Fruit fly (Drosophila melanogaster): ENCODE results near the gene GATAe.

GATAe gene

dm6 chr3R:16009030-16009429 lies at the start of gene GATAe:
GATAe (plus strand) TSS chr3R:16009105.
- TF ChIP-seq CG14667 (GFP tag; IDR thresholded peaks at IDR 0.05): no peak
- no peak for TF ChIP-seq CG1832 (GFP tag; optimal IDR thresholded peaks at IDR 0.05)
- TF ChIP-seq otp (GFP tag; IDR thresholded peaks at IDR 0.05): no peak
- no peak for TF ChIP-seq CG6689 (GFP tag; IDR thresholded peaks at IDR 0.05)
- no peak for TF ChIP-seq CG31224 (GFP tag; IDR thresholded peaks at IDR 0.05)
- TF ChIP-seq Stat92E (GFP tag; optimal IDR thresholded peaks at IDR 0.05): no peak
- no peak for TF ChIP-seq CG6813 (GFP tag; optimal IDR thresholded peaks at IDR 0.05)
- no peak for TF ChIP-seq repo (GFP tag; optimal IDR thresholded peaks at IDR 0.05)
- no peak for TF ChIP-seq CG17328 (GFP tag; IDR thresholded peaks at IDR 0.05)
- TF ChIP-seq Deaf1 (tag; optimal IDR thresholded peaks at IDR 0.05): no peak
- no peak for TF ChIP-seq unc-4 (GFP tag; IDR thresholded peaks at IDR 0.05; ENCODE audit: partially characterized antibody)
- TF ChIP-seq ranshi (GFP tag; IDR thresholded peaks at IDR 0.05): no peak
- TF ChIP-seq Atf6 (GFP tag; IDR thresholded peaks at IDR 0.05): no peak
- TF ChIP-seq CG10267 (tag; optimal IDR thresholded peaks at IDR 0.05): no peak
- peak; percentile 1 for TF ChIP-seq CG15269 (tag; optimal IDR thresholded peaks at IDR 0.05)
- peak; percentile 18 for TF ChIP-seq phol (tag; optimal IDR thresholded peaks at IDR 0.05)
- no peak for TF ChIP-seq rib (GFP tag; IDR thresholded peaks at IDR 0.05)
- no peak for TF ChIP-seq NFAT (GFP tag; IDR thresholded peaks at IDR 0.05)
- no peak for TF ChIP-seq NfI (GFP tag; optimal IDR thresholded peaks at IDR 0.05)
- no peak for TF ChIP-seq btn (GFP tag; optimal IDR thresholded peaks at IDR 0.05)
- no peak for TF ChIP-seq CG15479 (GFP tag; optimal IDR thresholded peaks at IDR 0.05)
- peak; percentile 87 for TF ChIP-seq grn (GFP tag; optimal IDR thresholded peaks at IDR 0.05)
- TF ChIP-seq insv (GFP tag; optimal IDR thresholded peaks at IDR 0.05): no peak
- TF ChIP-seq nerfin-1 (tag; optimal IDR thresholded peaks at IDR 0.05): no peak
- TF ChIP-seq dan (GFP tag; IDR thresholded peaks at IDR 0.05): no peak
- no peak for TF ChIP-seq Hsf (GFP tag; optimal IDR thresholded peaks at IDR 0.05)
- no peak for TF ChIP-seq ab (GFP tag; optimal IDR thresholded peaks at IDR 0.05)
- TF ChIP-seq zfh2 (GFP tag; optimal IDR thresholded peaks at IDR 0.05): no peak
- TF ChIP-seq CG6683 (GFP tag; optimal IDR thresholded peaks at IDR 0.05): no peak
- TF ChIP-seq CG2712 (tag; optimal IDR thresholded peaks at IDR 0.05): no peak
- TF ChIP-seq vnd (GFP tag; IDR thresholded peaks at IDR 0.05; ENCODE audit: partially characterized antibody): 0 out of 3 replicates have a peak, but pooled peaks have one; percentile 24
- 0 out of 2 replicates have a peak, but pooled peaks have one; percentile 40 for TF ChIP-seq sim (GFP tag; IDR thresholded peaks at IDR 0.05)
- TF ChIP-seq Hmr (GFP tag; optimal IDR thresholded peaks at IDR 0.05): no peak
- no peak for TF ChIP-seq Kr (GFP tag; optimal IDR thresholded peaks at IDR 0.05)
- TF ChIP-seq Dfd (GFP tag; optimal IDR thresholded peaks at IDR 0.05): no peak
- TF ChIP-seq CG6254 (GFP tag; optimal IDR thresholded peaks at IDR 0.05): no peak
- no peak for TF ChIP-seq az2 (GFP tag; optimal IDR thresholded peaks at IDR 0.05)
- TF ChIP-seq shn (GFP tag; optimal IDR thresholded peaks at IDR 0.05): no peak
- no peak for TF ChIP-seq Eip74EF (GFP tag; optimal IDR thresholded peaks at IDR 0.05)
- no peak for TF ChIP-seq pum (GFP tag; optimal IDR thresholded peaks at IDR 0.05)
- TF ChIP-seq CG30431 (GFP tag; optimal IDR thresholded peaks at IDR 0.05): no peak
- TF ChIP-seq CG4360 (GFP tag; IDR thresholded peaks at IDR 0.05): no peak
- no peak for TF ChIP-seq slou (GFP tag; optimal IDR thresholded peaks at IDR 0.05)
- TF ChIP-seq sima (GFP tag; optimal IDR thresholded peaks at IDR 0.05): no peak
- TF ChIP-seq CG6854 (GFP tag; optimal IDR thresholded peaks at IDR 0.05): no peak
- no peak for TF ChIP-seq lilli (GFP tag; optimal IDR thresholded peaks at IDR 0.05)
- no peak for TF ChIP-seq CG9215 (GFP tag; IDR thresholded peaks at IDR 0.05)
- no peak for TF ChIP-seq pzg (GFP tag; optimal IDR thresholded peaks at IDR 0.05)
- peak; percentile 34 for TF ChIP-seq lab (GFP tag; optimal IDR thresholded peaks at IDR 0.05)
- no peak for TF ChIP-seq Xrp1 (GFP tag; IDR thresholded peaks at IDR 0.05)
- TF ChIP-seq CG12155 (GFP tag; optimal IDR thresholded peaks at IDR 0.05): no peak
- TF ChIP-seq Lim3 (GFP tag; IDR thresholded peaks at IDR 0.05): no peak

All from whole organism, embryonic.